Worm (Caenorhabditis elegans) whole organism, young adult: ENCODE data around the gene ttn-1.
A peak's percentile ranks its signal among the peaks of the same experiment; 100 is the strongest.

Source experiments
- T07F8.4 ChIP-seq: sonication (generic microtip); optimal IDR thresholded peaks from 2 replicates; lab custom pipeline; 2016; ENCODE audit warnings: mild to moderate bottlenecking, missing genetic modification characterization, moderate library complexity, missing compliant biosample characterization
- ama-1 ChIP-seq, 3 experiments: fragments of 150-350 bp in 1 of 3; sonication (generic microtip) in 2 of 3; optimal IDR thresholded peaks; 2 replicates each; lab custom pipeline; 2014 to 2018; ENCODE audit warnings: missing biosample characterization in 2 of 3, missing genetic modification characterization in 2 of 3, missing genetic modification reagents in 2 of 3
- efl-1 ChIP-seq: fragments of 150-350 bp; optimal IDR thresholded peaks from 2 replicates; lab custom pipeline; 2014; ENCODE audit warnings: missing biosample characterization, missing genetic modification reagents, missing genetic modification characterization
- mcd-1 ChIP-seq: fragments of 200-800 bp; sonication (Bioruptor generic); IDR thresholded peaks from 2 replicates; pipeline ENCODE4 v1.3.6; 2022; ENCODE audit warnings: missing genetic modification reagents, missing genetic modification characterization, missing compliant biosample characterization
- snpc-4 ChIP-seq, 5 experiments: fragments of 150-350 bp in 1 of 5; sonication (generic microtip) in 4 of 5; optimal IDR thresholded peaks; 2 replicates each; lab custom pipeline; 2014 to 2018; ENCODE audit warnings: missing genetic modification characterization in 5 of 5, missing biosample characterization in 3 of 5, antibody characterized with exemption in 2 of 5, mild to moderate bottlenecking in 2 of 5, missing compliant biosample characterization in 2 of 5, missing genotype in 2 of 5, moderate library complexity in 2 of 5, missing genetic modification reagents in 1 of 5
- tlf-1 ChIP-seq: fragments of 200-800 bp; sonication (Bioruptor generic); optimal IDR thresholded peaks from 2 replicates; lab custom pipeline; 2018; ENCODE audit warnings: mild to moderate bottlenecking, missing genetic modification characterization, missing compliant biosample characterization

ce11 chrV:6246454-6246981 lies 44.1 kb upstream of the ttn-1 start, which contains the start of gene dmd-7:
- TF ChIP-seq efl-1 (GFP tag; lab: Kevin White, UChicago) (no peak), ama-1 (optimal IDR thresholded peaks at IDR 0.05; lab: Kevin White, UChicago) (no peak), ama-1 (GFP tag; optimal IDR thresholded peaks at IDR 0.05; lab: Kevin White, UChicago) (no peak), tlf-1 (GFP tag; lab: Kevin White, UChicago) (peak; percentile 3), snpc-4 (GFP tag; optimal IDR thresholded peaks at IDR 0.05; lab: Kevin White, UChicago) (no peak), snpc-4 (tag; optimal IDR thresholded peaks at IDR 0.05; lab: Kevin White, UChicago) (peak in 2 of 4 experiments; percentile 18 to 47), T07F8.4 (tag; lab: Kevin White, UChicago) (no peak), mcd-1 (GFP tag; lab: Robert Waterston, UW) (no peak)
